Fruit fly (Drosophila melanogaster): ENCODE data around the gene Brf.

The Brf gene

DNA sequence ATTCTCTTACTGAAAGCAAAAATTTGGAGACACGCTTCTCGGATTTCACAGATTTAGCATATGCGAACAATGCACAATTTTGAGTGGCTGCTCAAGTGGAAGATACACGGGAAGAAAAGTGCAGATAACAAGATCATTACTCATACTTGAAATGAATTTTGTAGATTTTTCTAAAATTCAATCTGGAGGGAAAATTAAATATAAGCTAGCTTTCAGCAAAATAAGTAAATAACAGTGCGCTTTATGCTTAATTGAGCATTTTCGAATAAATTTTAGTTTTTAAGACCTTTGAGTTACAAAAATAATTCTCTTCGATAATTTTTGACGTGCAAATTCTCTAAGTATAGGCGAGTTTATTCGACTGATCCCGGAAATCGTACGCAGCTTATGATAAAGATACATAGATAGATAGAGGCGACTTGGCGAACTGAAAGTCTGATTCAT is 9.6 kb upstream of the Brf start (continued):
- no peak for TF ChIP-seq fd102C (GFP tag; optimal IDR thresholded peaks at IDR 0.05)
- no peak for TF ChIP-seq CG11456 (GFP tag; IDR thresholded peaks at IDR 0.05)
- TF ChIP-seq CrebB (tag; optimal IDR thresholded peaks at IDR 0.05), result no peak
- TF ChIP-seq ap (GFP tag; IDR thresholded peaks at IDR 0.05), result no peak
- TF ChIP-seq CG12104 (GFP tag; optimal IDR thresholded peaks at IDR 0.05), result peak; percentile 49
- TF ChIP-seq crp (GFP tag; optimal IDR thresholded peaks at IDR 0.05), result no peak
- TF ChIP-seq ewg (GFP tag; optimal IDR thresholded peaks at IDR 0.05), result no peak
- no peak for TF ChIP-seq Doc3 (GFP tag; IDR thresholded peaks at IDR 0.05; ENCODE audit: partially characterized antibody)
- TF ChIP-seq Hmx (GFP tag; optimal IDR thresholded peaks at IDR 0.05), result no peak
- peak; percentile 55 for TF ChIP-seq Abd-B (GFP tag; optimal IDR thresholded peaks at IDR 0.05)
- no peak for TF ChIP-seq NC2β (GFP tag; optimal IDR thresholded peaks at IDR 0.05)
- no peak for TF ChIP-seq CG4360 (GFP tag; IDR thresholded peaks at IDR 0.05)
- TF ChIP-seq Sox100B (GFP tag; optimal IDR thresholded peaks at IDR 0.05), result peak; percentile 57
- no peak for TF ChIP-seq gt (GFP tag; IDR thresholded peaks at IDR 0.05)
- TF ChIP-seq CG6272 (GFP tag; IDR thresholded peaks at IDR 0.05), result no peak
- no peak for TF ChIP-seq Sin3A (optimal IDR thresholded peaks at IDR 0.05)
- no peak for TF ChIP-seq CG10431 (GFP tag; optimal IDR thresholded peaks at IDR 0.05)
- no peak for TF ChIP-seq disco-r (GFP tag; optimal IDR thresholded peaks at IDR 0.05)
- peak; percentile 19; the same call in 1 of the 3 replicates for TF ChIP-seq CG14050 (GFP tag; IDR thresholded peaks at IDR 0.05)
- no peak for TF ChIP-seq Scr (GFP tag; IDR thresholded peaks at IDR 0.05; ENCODE audit: partially characterized antibody)
- TF ChIP-seq row (GFP tag; IDR thresholded peaks at IDR 0.05), result peak; percentile 34; the same call in 2 of the 3 replicates
- TF ChIP-seq inv (GFP tag; IDR thresholded peaks at IDR 0.05; ENCODE audit: partially characterized antibody), result no peak
- no peak for TF ChIP-seq NC2α (GFP tag; optimal IDR thresholded peaks at IDR 0.05)
- TF ChIP-seq CG6254 (GFP tag; optimal IDR thresholded peaks at IDR 0.05), result no peak
- no peak for TF ChIP-seq CG2116 (GFP tag; optimal IDR thresholded peaks at IDR 0.05)
- TF ChIP-seq Dref (GFP tag; IDR thresholded peaks at IDR 0.05), result no peak
- no peak for TF ChIP-seq Bgb (GFP tag; IDR thresholded peaks at IDR 0.05; ENCODE audit: partially characterized antibody)
- TF ChIP-seq fd3F (GFP tag; optimal IDR thresholded peaks at IDR 0.05), result no peak
- no peak for TF ChIP-seq CG14860 (GFP tag; IDR thresholded peaks at IDR 0.05; ENCODE audit: partially characterized antibody)
- TF ChIP-seq CG1233 (GFP tag; optimal IDR thresholded peaks at IDR 0.05), result peak; percentile 59
- peak; percentile 39; the same call in 2 of the 3 replicates for TF ChIP-seq CG17361 (GFP tag; IDR thresholded peaks at IDR 0.05)
- TF ChIP-seq zfh2 (GFP tag; optimal IDR thresholded peaks at IDR 0.05), result no peak
- TF ChIP-seq Ets97D (GFP tag; optimal IDR thresholded peaks at IDR 0.05), result no peak
- 0 out of 3 replicates have a peak, but pooled peaks have one; percentile 28 for TF ChIP-seq Dbx (GFP tag; IDR thresholded peaks at IDR 0.05)
- TF ChIP-seq Blimp-1 (GFP tag; optimal IDR thresholded peaks at IDR 0.05), result peak; percentile 69
- no peak for TF ChIP-seq knrl (GFP tag; IDR thresholded peaks at IDR 0.05; ENCODE audit: partially characterized antibody)
- no peak for TF ChIP-seq CG31365 (tag; optimal IDR thresholded peaks at IDR 0.05)
- TF ChIP-seq chn (GFP tag; optimal IDR thresholded peaks at IDR 0.05), result no peak
- no peak for TF ChIP-seq CG4404 (GFP tag; IDR thresholded peaks at IDR 0.05)
- TF ChIP-seq B-H1 (GFP tag; IDR thresholded peaks at IDR 0.05), result no peak
- TF ChIP-seq CG8359 (GFP tag; optimal IDR thresholded peaks at IDR 0.05; ENCODE audit: borderline replicate concordance), result peak; percentile 50
- TF ChIP-seq CG12219 (GFP tag; optimal IDR thresholded peaks at IDR 0.05), result no peak
- no peak for TF ChIP-seq CG9609 (GFP tag; optimal IDR thresholded peaks at IDR 0.05)
- no peak for TF ChIP-seq TFAM (GFP tag; optimal IDR thresholded peaks at IDR 0.05)
- TF ChIP-seq CG12155 (GFP tag; optimal IDR thresholded peaks at IDR 0.05), result no peak
- no peak for TF ChIP-seq CG7786 (GFP tag; optimal IDR thresholded peaks at IDR 0.05)
- peak; percentile 60 for TF ChIP-seq CG18599 (GFP tag; optimal IDR thresholded peaks at IDR 0.05)
- no peak for TF ChIP-seq hbn (GFP tag; IDR thresholded peaks at IDR 0.05; ENCODE audit: partially characterized antibody)
- no peak for TF ChIP-seq klu (GFP tag; IDR thresholded peaks at IDR 0.05)
- TF ChIP-seq CG10565 (GFP tag; optimal IDR thresholded peaks at IDR 0.05), result no peak
- no peak for TF ChIP-seq repo (GFP tag; optimal IDR thresholded peaks at IDR 0.05)
